Fruit fly (Drosophila melanogaster) whole organism, embryonic: ENCODE data around the gene Cyp4d20.

ENCODE experiments used
- Atf6 ChIP-seq: fragments of 200-800 bp; sonication (Bioruptor generic); IDR thresholded peaks from 2 replicates; pipeline ENCODE4 v1.3.6; 2022; ENCODE audit warnings: missing biosample characterization, missing genetic modification characterization
- Bgb ChIP-seq: fragments of 200-800 bp; sonication (Bioruptor generic); IDR thresholded peaks from 2 replicates; pipeline ENCODE4 v1.3.6; 2022; ENCODE audit warnings: missing biosample characterization, missing genetic modification characterization; ENCODE audit not compliant: partially characterized antibody
- C15 ChIP-seq: fragments of 200-800 bp; sonication (Bioruptor generic); IDR thresholded peaks from 3 replicates; pipeline ENCODE4 v1.3.6; 2022; ENCODE audit warnings: missing biosample characterization, missing genetic modification characterization
- CG10462 ChIP-seq: fragments of 200-800 bp; sonication (Bioruptor generic); optimal IDR thresholded peaks from 2 replicates; lab custom pipeline; 2016; ENCODE audit warnings: missing biosample characterization, missing genetic modification characterization
- CG11456 ChIP-seq: fragments of 200-800 bp; sonication (Bioruptor generic); IDR thresholded peaks from 3 replicates; pipeline ENCODE4 v1.3.6; 2022; ENCODE audit warnings: missing biosample characterization, missing genetic modification characterization
- CG11696 ChIP-seq: fragments of 200-800 bp; sonication (Bioruptor generic); IDR thresholded peaks from 2 replicates; pipeline ENCODE4 v1.3.6; 2022; ENCODE audit warnings: missing biosample characterization, missing genetic modification characterization
- CG12236 ChIP-seq: fragments of 200-800 bp; sonication (Bioruptor generic); optimal IDR thresholded peaks from 2 replicates; lab custom pipeline; 2016; ENCODE audit warnings: missing biosample characterization, missing genetic modification characterization
- CG1233 ChIP-seq: fragments of 200-800 bp; sonication (Bioruptor generic); optimal IDR thresholded peaks from 4 replicates; lab custom pipeline; 2018; ENCODE audit warnings: missing biosample characterization, mild to moderate bottlenecking, missing genetic modification characterization
- CG13296 ChIP-seq: fragments of 200-800 bp; sonication (Bioruptor generic); optimal IDR thresholded peaks from 3 replicates; lab custom pipeline; 2018; ENCODE audit warnings: missing biosample characterization, mild to moderate bottlenecking, missing genetic modification characterization
- CG14667 ChIP-seq: fragments of 200-800 bp; sonication (Bioruptor generic); IDR thresholded peaks from 2 replicates; pipeline ENCODE4 v1.3.6; 2022; ENCODE audit warnings: missing biosample characterization, missing genetic modification characterization
- CG15479 ChIP-seq: fragments of 200-800 bp; sonication (Bioruptor generic); optimal IDR thresholded peaks from 3 replicates; lab custom pipeline; 2019; ENCODE audit warnings: missing biosample characterization, mild to moderate bottlenecking, missing genetic modification characterization, moderate library complexity
- CG16863 ChIP-seq: fragments of 200-800 bp; sonication (Bioruptor generic); optimal IDR thresholded peaks from 3 replicates; lab custom pipeline; 2016; ENCODE audit warnings: missing biosample characterization, missing genetic modification characterization
- CG17186 ChIP-seq: fragments of 200-800 bp; sonication (Bioruptor generic); optimal IDR thresholded peaks from 3 replicates; lab custom pipeline; 2017; ENCODE audit warnings: missing biosample characterization, missing genetic modification reagents, missing genetic modification characterization
- CG2875 ChIP-seq: fragments of 200-800 bp; sonication (Bioruptor generic); optimal IDR thresholded peaks from 2 replicates; lab custom pipeline; 2017; ENCODE audit warnings: missing biosample characterization, mild to moderate bottlenecking, missing genetic modification characterization, missing genetic modification reagents
- CG30403 ChIP-seq: fragments of 200-800 bp; sonication (Bioruptor generic); optimal IDR thresholded peaks from 3 replicates; lab custom pipeline; 2016; ENCODE audit warnings: missing biosample characterization, missing genetic modification characterization
- CG43689 ChIP-seq: fragments of 200-800 bp; sonication (Bioruptor generic); IDR thresholded peaks from 2 replicates; pipeline ENCODE4 v1.3.6; 2022; ENCODE audit warnings: missing biosample characterization, missing genetic modification characterization
- CG6272 ChIP-seq: fragments of 200-800 bp; sonication (Bioruptor generic); IDR thresholded peaks from 2 replicates; pipeline ENCODE4 v1.3.6; 2022; ENCODE audit warnings: missing biosample characterization, missing genetic modification characterization
- CG6765 ChIP-seq: fragments of 200-800 bp; sonication (Bioruptor generic); optimal IDR thresholded peaks from 3 replicates; lab custom pipeline; 2017; ENCODE audit warnings: missing biosample characterization, mild to moderate bottlenecking, missing genetic modification characterization
- CG7357 ChIP-seq: fragments of 200-800 bp; sonication (Bioruptor generic); IDR thresholded peaks from 3 replicates; pipeline ENCODE4 v1.3.6; 2022; ENCODE audit warnings: missing biosample characterization, missing genetic modification characterization
- CG8290 ChIP-seq, 3 experiments: fragments of 200-800 bp; sonication (Bioruptor generic); optimal IDR thresholded peaks; 2 replicates each; lab custom pipeline; 2016 to 2019; ENCODE audit warnings: missing biosample characterization in 3 of 3, missing genetic modification characterization in 3 of 3, mild to moderate bottlenecking in 2 of 3, moderate library complexity in 1 of 3
- CG9437 ChIP-seq: fragments of 200-800 bp; sonication (Bioruptor generic); optimal IDR thresholded peaks from 2 replicates; lab custom pipeline; 2018; ENCODE audit warnings: missing biosample characterization, mild to moderate bottlenecking, missing genetic modification characterization
- CG9727 ChIP-seq: fragments of 200-800 bp; sonication (Bioruptor generic); optimal IDR thresholded peaks from 3 replicates; lab custom pipeline; 2017; ENCODE audit warnings: missing biosample characterization, mild to moderate bottlenecking, missing genetic modification characterization
- Camta ChIP-seq: fragments of 200-800 bp; sonication (Bioruptor generic); optimal IDR thresholded peaks from 2 replicates; lab custom pipeline; 2016; ENCODE audit warnings: missing biosample characterization, missing genetic modification characterization
- D19A ChIP-seq: fragments of 200-800 bp; optimal IDR thresholded peaks from 3 replicates; lab custom pipeline; 2019; ENCODE audit warnings: missing biosample characterization, mild to moderate bottlenecking, missing genetic modification characterization, moderate library complexity
- Deaf1 ChIP-seq: fragments of 200-800 bp; optimal IDR thresholded peaks from 3 replicates; lab custom pipeline; 2019; ENCODE audit warnings: missing biosample characterization, mild to moderate bottlenecking, missing genetic modification characterization, moderate library complexity
- Dll ChIP-seq: fragments of 200-800 bp; sonication (Bioruptor generic); IDR thresholded peaks from 4 replicates; pipeline ENCODE4 v1.3.6; 2022; ENCODE audit warnings: missing biosample characterization, missing genetic modification characterization; ENCODE audit not compliant: partially characterized antibody
- Drgx ChIP-seq: fragments of 200-800 bp; sonication (Bioruptor generic); IDR thresholded peaks from 2 replicates; pipeline ENCODE4 v1.3.6; 2022; ENCODE audit warnings: missing biosample characterization, missing genetic modification characterization
- Eip74EF ChIP-seq, 2 experiments: fragments of 200-800 bp in 1 of 2; fragments of >200 bp in 1 of 2; sonication (Bioruptor generic) in 1 of 2; optimal IDR thresholded peaks; 2 replicates each; lab custom pipeline; 2017 to 2019; ENCODE audit warnings: missing biosample characterization in 2 of 2, missing genetic modification characterization in 2 of 2, mild to moderate bottlenecking in 1 of 2, moderate library complexity in 1 of 2
- Fer1 ChIP-seq: fragments of 200-800 bp; sonication (Bioruptor generic); optimal IDR thresholded peaks from 2 replicates; lab custom pipeline; 2017; ENCODE audit warnings: missing biosample characterization, mild to moderate bottlenecking, missing genetic modification characterization
- Fer3 ChIP-seq: fragments of 200-800 bp; sonication (Bioruptor generic); optimal IDR thresholded peaks from 2 replicates; lab custom pipeline; 2018; ENCODE audit warnings: missing biosample characterization, mild to moderate bottlenecking, missing genetic modification characterization, moderate library complexity
- Hey ChIP-seq: fragments of 200-800 bp; sonication (Bioruptor generic); optimal IDR thresholded peaks from 3 replicates; lab custom pipeline; 2018; ENCODE audit warnings: missing biosample characterization, mild to moderate bottlenecking, missing genetic modification characterization
- HmgD ChIP-seq: fragments of 200-800 bp; sonication (Bioruptor generic); optimal IDR thresholded peaks from 3 replicates; lab custom pipeline; 2016; ENCODE audit warnings: missing biosample characterization, missing genetic modification characterization
- Meics ChIP-seq: fragments of 200-800 bp; sonication (Bioruptor generic); optimal IDR thresholded peaks from 2 replicates; lab custom pipeline; 2017; ENCODE audit warnings: missing biosample characterization, mild to moderate bottlenecking, missing genetic modification characterization
- Nf-YA ChIP-seq: fragments of 200-800 bp; sonication (Bioruptor generic); IDR thresholded peaks from 2 replicates; pipeline ENCODE4 v1.3.6; 2022; ENCODE audit warnings: missing biosample characterization, missing genetic modification characterization
- NfI ChIP-seq: fragments of 200-800 bp; sonication (Bioruptor generic); optimal IDR thresholded peaks from 3 replicates; lab custom pipeline; 2018; ENCODE audit warnings: missing biosample characterization, mild to moderate bottlenecking, missing genetic modification characterization, moderate library complexity
- Trl ChIP-seq, 3 experiments: fragments of >200 bp in 2 of 3; fragments of 200-800 bp in 1 of 3; sonication (Bioruptor generic) in 1 of 3; optimal IDR thresholded peaks; 2 replicates in 1 of 3; 3 replicates in 2 of 3; lab custom pipeline; 2016 to 2017; ENCODE audit warnings: missing biosample characterization in 1 of 3, missing genetic modification characterization in 1 of 3
- ab ChIP-seq: fragments of 200-800 bp; sonication (Bioruptor generic); optimal IDR thresholded peaks from 2 replicates; lab custom pipeline; 2016; ENCODE audit warnings: missing biosample characterization, missing genetic modification characterization
- ac ChIP-seq: fragments of 200-800 bp; sonication (Bioruptor generic); optimal IDR thresholded peaks from 3 replicates; lab custom pipeline; 2017; ENCODE audit warnings: missing biosample characterization, mild to moderate bottlenecking, missing genetic modification characterization
- ase ChIP-seq: fragments of 200-800 bp; sonication (Bioruptor generic); IDR thresholded peaks from 3 replicates; pipeline ENCODE4 v1.3.6; 2022; ENCODE audit warnings: missing biosample characterization, missing genetic modification characterization
- chif ChIP-seq, 2 experiments: fragments of 200-800 bp; sonication (Bioruptor generic); optimal IDR thresholded peaks; 3 replicates each; lab custom pipeline; 2016; ENCODE audit warnings: missing biosample characterization in 2 of 2, missing genetic modification characterization in 2 of 2
- en ChIP-seq: fragments of 200-800 bp; sonication (Bioruptor generic); optimal IDR thresholded peaks from 2 replicates; lab custom pipeline; 2016; ENCODE audit warnings: missing biosample characterization, missing genetic modification characterization
- exex ChIP-seq: fragments of 200-800 bp; sonication (Bioruptor generic); optimal IDR thresholded peaks from 4 replicates; lab custom pipeline; 2018; ENCODE audit warnings: missing biosample characterization, mild to moderate bottlenecking, missing genetic modification characterization, moderate library complexity
- gce ChIP-seq: fragments of 200-800 bp; sonication (Bioruptor generic); IDR thresholded peaks from 3 replicates; pipeline ENCODE4 v1.3.6; 2022; ENCODE audit warnings: missing biosample characterization, missing genetic modification characterization
- insv ChIP-seq, 2 experiments: fragments of 200-800 bp; sonication (Bioruptor generic); optimal IDR thresholded peaks; 3 replicates each; lab custom pipeline; 2016 to 2018; ENCODE audit warnings: missing biosample characterization in 2 of 2, missing genetic modification characterization in 2 of 2
- maf-S ChIP-seq: fragments of 200-800 bp; sonication (Bioruptor generic); optimal IDR thresholded peaks from 2 replicates; lab custom pipeline; 2016; ENCODE audit warnings: missing biosample characterization, missing genetic modification characterization
- nerfin-1 ChIP-seq: fragments of 200-800 bp; sonication (Bioruptor generic); optimal IDR thresholded peaks from 3 replicates; lab custom pipeline; 2019; ENCODE audit warnings: missing biosample characterization, mild to moderate bottlenecking, missing genetic modification characterization, moderate library complexity
- rib ChIP-seq: fragments of 200-800 bp; sonication (Bioruptor generic); IDR thresholded peaks from 2 replicates; pipeline ENCODE4 v1.3.6; 2022; ENCODE audit warnings: missing biosample characterization, missing genetic modification characterization
- slbo ChIP-seq: fragments of 200-800 bp; sonication (Bioruptor generic); IDR thresholded peaks from 2 replicates; pipeline ENCODE4 v1.3.6; 2022; ENCODE audit warnings: missing biosample characterization, missing genetic modification characterization
- so ChIP-seq: fragments of 200-800 bp; sonication (Bioruptor generic); IDR thresholded peaks from 3 replicates; pipeline ENCODE4 v1.3.6; 2022; ENCODE audit warnings: missing biosample characterization, missing genetic modification characterization
- ssp ChIP-seq: fragments of 200-800 bp; sonication (Bioruptor generic); IDR thresholded peaks from 2 replicates; pipeline ENCODE4 v1.3.6; 2022; ENCODE audit warnings: missing biosample characterization, missing genetic modification characterization
- tap ChIP-seq: fragments of 200-800 bp; optimal IDR thresholded peaks from 3 replicates; lab custom pipeline; 2019; ENCODE audit warnings: missing biosample characterization, mild to moderate bottlenecking, missing genetic modification characterization, moderate library complexity
- vfl ChIP-seq: fragments of 200-800 bp; sonication (Bioruptor generic); optimal IDR thresholded peaks from 2 replicates; lab custom pipeline; 2016; ENCODE audit warnings: missing biosample characterization, missing genetic modification characterization

Gene Cyp4d20

dm6 chr3L:2489855-2490254 is 11.6 kb upstream of the Cyp4d20 start (continued):
- TF ChIP-seq Bgb (GFP tag; lab: Robert Waterston, UW) (0 out of 2 replicates have a peak, but pooled peaks have one; percentile 6), rib (GFP tag; lab: Robert Waterston, UW) (no peak), Trl (optimal IDR thresholded peaks at IDR 0.05; lab: Kevin White, UChicago) (peak; percentile 64 to 87), Trl (GFP tag; optimal IDR thresholded peaks at IDR 0.05; lab: Kevin White, UChicago) (no peak), CG14667 (GFP tag; lab: Robert Waterston, UW) (no peak), CG7357 (no peak), insv (GFP tag; optimal IDR thresholded peaks at IDR 0.05; lab: Kevin White, UChicago) (peak in 1 of 2 experiments; percentile 67), CG13296 (no peak), en (GFP tag; lab: Kevin White, UChicago) (no peak), CG11456 (0 out of 3 replicates have a peak, but pooled peaks have one; percentile 23), NfI (no peak), CG30403 (GFP tag; lab: Kevin White, UChicago) (no peak), slbo (GFP tag; lab: Robert Waterston, UW) (no peak), CG11696 (GFP tag; lab: Robert Waterston, UW) (0 out of 2 replicates have a peak, but pooled peaks have one; percentile 5), ac (GFP tag; lab: Kevin White, UChicago) (no peak), Drgx (GFP tag; lab: Robert Waterston, UW) (peak; percentile 55), Dll (GFP tag; lab: Robert Waterston, UW) (no peak), CG9727 (GFP tag; lab: Kevin White, UChicago) (no peak), CG12236 (GFP tag; lab: Kevin White, UChicago) (no peak), Nf-YA (GFP tag; lab: Robert Waterston, UW) (no peak), ase (GFP tag; lab: Robert Waterston, UW) (no peak), CG15479 (peak; percentile 53), Deaf1 (tag; lab: Kevin White, UChicago) (peak; percentile 54), C15 (GFP tag; lab: Robert Waterston, UW) (no peak), chif (GFP tag; optimal IDR thresholded peaks at IDR 0.05; lab: Kevin White, UChicago) (no peak), HmgD (no peak), Atf6 (GFP tag; lab: Robert Waterston, UW) (no peak), CG6765 (no peak), Eip74EF (GFP tag; optimal IDR thresholded peaks at IDR 0.05; lab: Kevin White, UChicago) (no peak), maf-S (no peak), Camta (no peak), vfl (GFP tag; lab: Kevin White, UChicago) (no peak), Fer3 (no peak), CG43689 (GFP tag; lab: Robert Waterston, UW) (no peak), exex (no peak), CG2875 (GFP tag; lab: Kevin White, UChicago) (no peak), ab (GFP tag; lab: Kevin White, UChicago) (no peak)

dm6 chr3L:2489438-2489837 is 11.2 kb upstream of the Cyp4d20 start:
- TF ChIP-seq CG8290 (GFP tag; optimal IDR thresholded peaks at IDR 0.05; lab: Kevin White, UChicago) (no peak), CG8290 (tag; optimal IDR thresholded peaks at IDR 0.05; lab: Kevin White, UChicago) (peak; percentile 45 to 57), CG6272 (GFP tag; lab: Robert Waterston, UW) (no peak), so (GFP tag; lab: Robert Waterston, UW) (0 out of 3 replicates have a peak, but pooled peaks have one; percentile 21), Meics (GFP tag; lab: Kevin White, UChicago) (peak; percentile 22), CG17186 (GFP tag; lab: Kevin White, UChicago) (no peak), tap (peak; percentile 53), CG10462 (GFP tag; lab: Kevin White, UChicago) (peak; percentile 15), CG1233 (GFP tag; lab: Kevin White, UChicago) (peak; percentile 65), Hey (tag; lab: Kevin White, UChicago) (no peak), ssp (GFP tag; lab: Robert Waterston, UW) (no peak), CG9437 (no peak), nerfin-1 (tag; lab: Kevin White, UChicago) (peak; percentile 54), Fer1 (GFP tag; lab: Kevin White, UChicago) (peak; percentile 76), CG16863 (GFP tag; lab: Kevin White, UChicago) (no peak), D19A (peak; percentile 32), CG11456 (no peak), gce (GFP tag; lab: Robert Waterston, UW) (0 out of 3 replicates have a peak, but pooled peaks have one; percentile 58)
